Worm (Caenorhabditis elegans) whole organism, midembryonic: ENCODE data around the gene ccep-97.

Experiments
- T22C8.4 ChIP-seq: fragments of 200-800 bp; sonication (Bioruptor generic); IDR thresholded peaks from 2 replicates; pipeline ENCODE4 v1.3.6; 2022; ENCODE audit warnings: missing genetic modification characterization, missing compliant biosample characterization
- cog-1 ChIP-seq: sonication (generic microtip); optimal IDR thresholded peaks from 2 replicates; lab custom pipeline; 2016; ENCODE audit warnings: missing genetic modification characterization, missing compliant biosample characterization
- flt-1 ChIP-seq: fragments of 200-800 bp; sonication (Bioruptor generic); IDR thresholded peaks from 2 replicates; pipeline ENCODE4 v1.3.6; 2022; ENCODE audit warnings: missing genetic modification characterization, missing compliant biosample characterization
- klf-2 ChIP-seq: fragments of 200-800 bp; sonication (Bioruptor generic); conservative IDR thresholded peaks from 2 replicates; pipeline ENCODE4 v1.3.6; 2022; ENCODE audit warnings: missing genetic modification reagents, missing genetic modification characterization, missing compliant biosample characterization
- med-1 ChIP-seq: sonication (generic microtip); optimal IDR thresholded peaks from 2 replicates; lab custom pipeline; 2017; ENCODE audit warnings: missing genetic modification characterization, mild to moderate bottlenecking, missing compliant biosample characterization, antibody characterized with exemption, missing genetic modification reagents; ENCODE audit not compliant: insufficient read depth
- ref-1 ChIP-seq: fragments of 200-800 bp; sonication (Bioruptor generic); conservative IDR thresholded peaks from 2 replicates; pipeline ENCODE4 v1.3.6; 2022; ENCODE audit warnings: missing genetic modification reagents, missing genetic modification characterization, missing compliant biosample characterization
- tab-1 ChIP-seq: fragments of 200-800 bp; sonication (Bioruptor generic); IDR thresholded peaks from 2 replicates; pipeline ENCODE4 v1.3.6; 2022; ENCODE audit warnings: missing genetic modification characterization, missing compliant biosample characterization
- ztf-23 ChIP-seq: fragments of 200-800 bp; sonication (Bioruptor generic); IDR thresholded peaks from 2 replicates; pipeline ENCODE4 v1.3.6; 2022; ENCODE audit warnings: missing genetic modification reagents, missing genetic modification characterization, missing compliant biosample characterization

DNA sequence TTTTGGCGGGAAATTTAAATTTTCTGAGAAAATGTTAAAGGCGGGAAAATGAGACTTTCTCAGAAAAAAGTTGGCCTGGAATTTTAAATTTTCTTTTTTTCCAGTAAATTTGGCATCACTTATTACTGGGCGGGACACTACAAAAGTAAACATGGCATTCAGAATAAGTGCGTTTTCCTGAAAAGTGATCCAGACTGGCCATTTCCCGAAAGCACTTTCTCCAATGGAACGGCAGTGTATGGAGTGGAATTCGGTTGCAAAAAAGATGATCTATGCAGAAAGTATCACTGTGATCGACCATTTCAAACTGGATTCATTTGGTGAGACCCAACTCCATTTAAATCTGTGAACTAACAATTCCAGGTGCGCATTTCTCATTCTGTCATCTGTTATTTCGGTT lies 30.6 kb downstream of the ccep-97 start:
- no peak for TF ChIP-seq tab-1 (GFP tag; lab: Robert Waterston, UW)
- no peak for TF ChIP-seq klf-2 (GFP tag; lab: Robert Waterston, UW)
- TF ChIP-seq T22C8.4 (GFP tag; lab: Robert Waterston, UW): no peak
- no peak for TF ChIP-seq ref-1 (GFP tag; lab: Robert Waterston, UW)
- no peak for TF ChIP-seq flt-1
- TF ChIP-seq cog-1: no peak
- no peak for TF ChIP-seq med-1 (GFP tag; lab: Kevin White, UChicago)
- no peak for TF ChIP-seq ztf-23 (GFP tag; lab: Robert Waterston, UW)
